Fruit fly (Drosophila melanogaster) whole organism: ENCODE measurements around the gene CG32982.

Source experiments
- pan ChIP-seq: fragments of >200 bp; optimal IDR thresholded peaks from 2 replicates; lab custom pipeline; 2017
- psq ChIP-seq: fragments of >200 bp; optimal IDR thresholded peaks from 2 replicates; lab custom pipeline; 2017
- usp ChIP-seq: fragments of >200 bp; optimal IDR thresholded peaks from 2 replicates; lab custom pipeline; 2017; ENCODE audit warnings: missing biosample characterization, missing genetic modification characterization, mixed read lengths

DNA sequence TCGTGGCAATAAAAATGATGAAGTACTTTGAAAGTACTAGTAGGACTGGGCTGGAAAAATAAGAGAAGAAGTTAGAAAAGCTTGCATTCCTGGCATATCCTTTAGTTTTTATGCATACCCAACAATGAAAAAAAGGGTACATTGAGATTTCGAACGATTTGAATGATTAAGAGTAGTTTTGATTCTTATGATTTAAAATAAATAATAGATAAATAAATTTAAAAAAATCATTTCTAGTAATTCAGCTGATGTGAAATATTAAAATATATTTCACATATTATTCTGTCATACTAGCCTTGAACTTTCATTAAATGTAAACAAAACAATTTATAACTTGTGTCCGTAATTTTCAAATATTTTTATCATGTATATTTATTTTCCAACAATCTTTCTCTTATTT lies 28.3 kb upstream of the CG32982 start, which contains the start of gene CG31609:
- TF ChIP-seq pan (lab: Kevin White, UChicago) = no peak
- TF ChIP-seq usp (GFP tag; lab: Kevin White, UChicago) = no peak
- TF ChIP-seq psq (lab: Kevin White, UChicago) = no peak
